Fruit fly (Drosophila melanogaster): ENCODE results near the gene RpL36A.

RpL36A gene

dm6 chr2L:7993984-7994854 is 48.5 kb downstream of the RpL36A start, which contains the start of gene pes (continued):
- TF ChIP-seq CG13123 (GFP tag; optimal IDR thresholded peaks at IDR 0.05): peak; percentile 52
- peak; percentile 80 for TF ChIP-seq grau (tag; optimal IDR thresholded peaks at IDR 0.05)
- peak; percentile 89 for TF ChIP-seq CG10959 (GFP tag; IDR thresholded peaks at IDR 0.05)
- TF ChIP-seq CG10321 (GFP tag; IDR thresholded peaks at IDR 0.05): peak; percentile 32; the same call in 1 of the 2 replicates
- TF ChIP-seq pfk (GFP tag; optimal IDR thresholded peaks at IDR 0.05): peak; percentile 17
- TF ChIP-seq CG6254 (GFP tag; optimal IDR thresholded peaks at IDR 0.05): peak; percentile 86
- peak; percentile 96 for TF ChIP-seq BtbVII (GFP tag; optimal IDR thresholded peaks at IDR 0.05)
- peak; percentile 81 for TF ChIP-seq bab2 (GFP tag; optimal IDR thresholded peaks at IDR 0.05)
- peak; percentile 74 for TF ChIP-seq maf-S (GFP tag; optimal IDR thresholded peaks at IDR 0.05)
- TF ChIP-seq cwo (GFP tag; optimal IDR thresholded peaks at IDR 0.05): peak; percentile 92
- TF ChIP-seq NK7.1 (GFP tag; optimal IDR thresholded peaks at IDR 0.05): peak; percentile 86
- peak; percentile 88 for TF ChIP-seq Hmx (GFP tag; optimal IDR thresholded peaks at IDR 0.05)
- peak; percentile 48; the same call in 1 of the 3 replicates for TF ChIP-seq HLH4C (GFP tag; IDR thresholded peaks at IDR 0.05; ENCODE audit: partially characterized antibody)
- TF ChIP-seq odd (GFP tag; optimal IDR thresholded peaks at IDR 0.05): peak; percentile 72
- TF ChIP-seq Taf1 (GFP tag; IDR thresholded peaks at IDR 0.05): peak; percentile 88
- peak; percentile 94 for TF ChIP-seq kni (GFP tag; optimal IDR thresholded peaks at IDR 0.05)
- TF ChIP-seq CG31365 (tag; optimal IDR thresholded peaks at IDR 0.05): peak; percentile 75
- TF ChIP-seq zen2 (GFP tag; IDR thresholded peaks at IDR 0.05; ENCODE audit: partially characterized antibody): no peak
- no peak for TF ChIP-seq Hr39 (optimal IDR thresholded peaks at IDR 0.05)
- peak; percentile 90 for TF ChIP-seq CG11085 (GFP tag; IDR thresholded peaks at IDR 0.05)
- peak; percentile 24 for TF ChIP-seq CrebB (tag; optimal IDR thresholded peaks at IDR 0.05)
- TF ChIP-seq CG9876 (GFP tag; optimal IDR thresholded peaks at IDR 0.05): no peak
- TF ChIP-seq nerfin-2 (GFP tag; IDR thresholded peaks at IDR 0.05; ENCODE audit: partially characterized antibody): no peak
- peak; percentile 72 for TF ChIP-seq her (GFP tag; optimal IDR thresholded peaks at IDR 0.05)
- peak; percentile 64 for TF ChIP-seq Ets97D (GFP tag; optimal IDR thresholded peaks at IDR 0.05)
- TF ChIP-seq Abd-B (GFP tag; optimal IDR thresholded peaks at IDR 0.05): peak; percentile 95
- TF ChIP-seq stwl (tag; optimal IDR thresholded peaks at IDR 0.05): peak; percentile 20
- TF ChIP-seq lbe (GFP tag; optimal IDR thresholded peaks at IDR 0.05): peak; percentile 95
- TF ChIP-seq CG9609 (GFP tag; optimal IDR thresholded peaks at IDR 0.05): no peak
- peak; percentile 96 for TF ChIP-seq CG7839 (tag; optimal IDR thresholded peaks at IDR 0.05)
- TF ChIP-seq rib (GFP tag; IDR thresholded peaks at IDR 0.05): peak; percentile 57; the same call in 1 of the 2 replicates
- TF ChIP-seq Myb (GFP tag; optimal IDR thresholded peaks at IDR 0.05): no peak
- TF ChIP-seq CG4820 (GFP tag; optimal IDR thresholded peaks at IDR 0.05): peak; percentile 92
- TF ChIP-seq pnt (GFP tag; optimal IDR thresholded peaks at IDR 0.05): peak; percentile 85
- peak; percentile 81 for TF ChIP-seq CG12299 (tag; optimal IDR thresholded peaks at IDR 0.05)
- peak; percentile 81 for TF ChIP-seq Oaz (GFP tag; IDR thresholded peaks at IDR 0.05)
- peak; percentile 92 for TF ChIP-seq chinmo (GFP tag; IDR thresholded peaks at IDR 0.05; ENCODE audit: partially characterized antibody)
- TF ChIP-seq gce (GFP tag; IDR thresholded peaks at IDR 0.05): peak; percentile 86
- peak; percentile 68 for TF ChIP-seq CG4360 (GFP tag; IDR thresholded peaks at IDR 0.05)
- TF ChIP-seq GATAe (GFP tag; conservative IDR thresholded peaks at IDR 0.05): peak; percentile 95
- TF ChIP-seq tap (tag; optimal IDR thresholded peaks at IDR 0.05): peak; percentile 57
- peak; percentile 81 for TF ChIP-seq CG4854 (GFP tag; optimal IDR thresholded peaks at IDR 0.05)
- peak; percentile 70 for TF ChIP-seq emc (GFP tag; optimal IDR thresholded peaks at IDR 0.05)
- no peak for TF ChIP-seq CG11723 (GFP tag; optimal IDR thresholded peaks at IDR 0.05)
- TF ChIP-seq Hr51 (GFP tag; optimal IDR thresholded peaks at IDR 0.05): peak; percentile 90 to 93
- TF ChIP-seq CG10366 (GFP tag; IDR thresholded peaks at IDR 0.05): peak; percentile 94
- TF ChIP-seq CG7745 (tag; optimal IDR thresholded peaks at IDR 0.05): peak; percentile 28
- TF ChIP-seq ken (GFP tag; IDR thresholded peaks at IDR 0.05): peak; percentile 51; the same call in 1 of the 3 replicates
- peak; percentile 89 for TF ChIP-seq CG31388 (GFP tag; optimal IDR thresholded peaks at IDR 0.05)
